Worm (Caenorhabditis elegans): ENCODE data around the gene cex-2.

The cex-2 gene

ce11 chrII:7829616-7830015 lies 5.6 kb downstream of the cex-2 start:
- TF ChIP-seq him-1 (tag; optimal IDR thresholded peaks at IDR 0.05) (no peak), W03F9.2 (tag; optimal IDR thresholded peaks at IDR 0.05) (no peak), dao-5 (tag; optimal IDR thresholded peaks at IDR 0.05) (no peak)

DNA sequence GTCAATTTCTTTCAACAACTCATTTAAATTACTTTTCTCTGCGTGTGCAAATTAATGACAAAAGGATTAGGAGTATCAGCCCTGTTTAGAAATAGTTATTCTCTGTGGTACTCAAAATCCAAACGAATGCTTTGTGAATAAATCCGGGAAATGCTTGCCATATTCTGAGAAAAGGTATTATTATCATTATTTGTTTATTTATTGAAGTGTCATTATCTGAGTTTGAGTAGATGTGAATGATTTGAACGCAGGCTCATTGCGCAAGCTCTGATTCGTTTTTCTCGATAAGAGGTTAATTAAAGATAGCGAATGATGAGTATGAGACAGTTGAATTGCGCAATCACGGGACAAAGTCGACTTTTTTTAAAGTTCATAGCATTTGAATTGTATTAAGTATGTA lies 7.3 kb downstream of the cex-2 start:
- TF ChIP-seq him-1 (tag; optimal IDR thresholded peaks at IDR 0.05) = no peak
- no peak for TF ChIP-seq dao-5 (tag; optimal IDR thresholded peaks at IDR 0.05)
- no peak for TF ChIP-seq W03F9.2 (tag; optimal IDR thresholded peaks at IDR 0.05)

ce11 chrII:7825107-7825506 lies 10.1 kb downstream of the cex-2 start, which contains the start of gene srw-62:
Gene srw-62, plus strand, starts transcription at chrII:7825407.
- TF ChIP-seq him-1 (tag; optimal IDR thresholded peaks at IDR 0.05) (no peak), dao-5 (tag; optimal IDR thresholded peaks at IDR 0.05) (no peak), W03F9.2 (tag; optimal IDR thresholded peaks at IDR 0.05) (no peak)

ce11 chrII:7822454-7822853 lies 12.8 kb downstream of the cex-2 start, which contains the start of gene irld-47:
Gene irld-47, minus strand, starts transcription at chrII:7822554.
- TF ChIP-seq him-1 (tag; optimal IDR thresholded peaks at IDR 0.05) (no peak), W03F9.2 (tag; optimal IDR thresholded peaks at IDR 0.05) (no peak)

- TF ChIP-seq him-1 (tag; optimal IDR thresholded peaks at IDR 0.05) (no peak), W03F9.2 (tag; optimal IDR thresholded peaks at IDR 0.05) (no peak), dao-5 (tag; optimal IDR thresholded peaks at IDR 0.05) (no peak)
Measured at ce11 chrII:7819359-7819758, 15.9 kb downstream of the cex-2 start.

DNA sequence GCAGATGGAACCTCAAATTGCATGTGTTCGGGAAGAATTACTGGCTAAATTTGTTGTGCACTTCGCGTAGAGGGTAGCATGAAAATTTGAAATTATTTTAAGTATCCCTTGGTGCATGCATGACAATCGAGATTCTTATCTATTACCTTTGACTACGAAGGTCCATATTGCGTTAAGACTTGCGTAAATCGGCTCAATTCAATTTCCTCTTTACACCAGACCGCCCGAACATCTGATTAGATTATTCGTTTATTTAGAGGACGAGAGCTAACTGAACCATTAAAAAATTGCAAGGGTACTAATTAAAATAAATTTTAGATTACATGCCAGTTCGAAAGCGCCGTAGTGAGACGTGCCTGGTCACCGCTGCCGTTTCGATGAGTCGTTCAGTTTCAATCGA lies 17.6 kb downstream of the cex-2 start:
- TF ChIP-seq him-1 (tag; optimal IDR thresholded peaks at IDR 0.05) = no peak

DNA sequence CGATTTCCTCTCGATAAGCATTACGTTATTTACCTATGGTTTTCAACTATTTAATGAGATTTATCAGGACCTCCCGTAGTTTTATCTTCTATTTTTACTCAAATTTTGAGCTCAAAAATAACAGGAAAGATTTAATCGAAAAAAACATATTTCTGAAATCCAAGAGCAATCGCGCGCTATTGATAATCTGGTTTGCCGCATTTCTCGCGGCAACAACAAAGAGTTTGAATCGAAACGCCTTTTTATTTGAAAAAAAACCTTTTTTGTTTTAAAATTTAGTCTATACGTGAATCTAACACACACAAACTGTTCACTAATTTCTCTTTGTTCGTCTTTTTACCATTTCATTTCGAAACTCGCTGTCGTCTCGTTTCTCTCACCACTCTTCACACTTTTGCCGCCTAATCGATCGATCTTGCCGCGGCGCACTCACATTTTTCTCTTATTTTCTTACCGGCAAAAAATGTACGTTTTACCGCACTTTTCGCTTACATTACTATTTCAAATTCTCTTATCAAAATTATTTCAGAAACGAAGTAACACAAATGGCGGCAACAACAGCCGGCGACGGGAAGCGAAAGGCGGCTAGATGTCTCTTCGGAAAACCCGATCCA lies 18.9 kb downstream of the cex-2 start, which contains the start of gene cki-2:
TSS of gene cki-2 (plus strand) at position 337 of the 614 bp plus-strand sequence.
- TF ChIP-seq him-1 (tag; optimal IDR thresholded peaks at IDR 0.05) (no peak), W03F9.2 (tag; optimal IDR thresholded peaks at IDR 0.05) (no peak), dao-5 (tag; optimal IDR thresholded peaks at IDR 0.05) (no peak)

- TF ChIP-seq dao-5 (tag; optimal IDR thresholded peaks at IDR 0.05) (no peak), him-1 (tag; optimal IDR thresholded peaks at IDR 0.05) (no peak), W03F9.2 (tag; optimal IDR thresholded peaks at IDR 0.05) (no peak)
Measured at ce11 chrII:7815406-7815805, 19.8 kb downstream of the cex-2 start.

DNA sequence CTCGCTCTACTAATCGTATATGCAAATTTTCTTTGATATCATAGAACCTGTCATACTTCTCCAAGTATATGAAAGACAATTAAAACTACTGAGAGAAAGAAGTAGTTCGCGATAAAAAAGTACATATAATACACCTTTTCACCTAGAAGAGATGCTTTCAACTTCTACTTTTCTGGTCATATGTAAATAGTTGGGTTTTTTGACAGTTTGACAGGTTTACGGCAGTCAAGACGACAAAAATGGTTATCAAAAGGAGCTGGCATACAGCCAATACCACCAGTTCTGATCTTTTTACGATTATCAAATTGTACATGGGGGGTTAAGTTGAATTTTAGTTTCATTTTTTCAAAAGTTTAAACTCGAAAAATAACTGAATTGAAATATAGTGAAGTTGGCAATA lies 20.3 kb downstream of the cex-2 start:
- no peak for TF ChIP-seq him-1 (tag; optimal IDR thresholded peaks at IDR 0.05)

DNA sequence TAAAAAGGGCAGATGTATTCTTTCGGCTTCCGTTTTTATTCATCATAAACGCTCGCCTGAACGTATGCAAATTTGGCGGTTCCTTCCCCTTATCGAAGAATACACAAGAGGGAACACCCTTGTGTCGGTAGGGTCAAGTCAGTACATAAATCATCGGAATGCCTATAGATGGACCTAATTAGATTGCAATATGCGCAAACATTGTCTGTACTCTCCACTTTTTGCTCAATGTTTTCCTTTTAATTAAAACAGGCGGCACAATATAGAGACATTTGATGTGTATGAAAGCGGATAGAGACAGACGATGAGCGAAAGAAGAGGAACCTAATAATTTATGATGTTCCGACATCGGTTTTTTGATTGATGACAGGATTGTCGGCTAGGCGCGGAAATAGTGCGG lies 21.0 kb downstream of the cex-2 start:
- TF ChIP-seq W03F9.2 (tag; optimal IDR thresholded peaks at IDR 0.05) (no peak), dao-5 (tag; optimal IDR thresholded peaks at IDR 0.05) (no peak)

DNA sequence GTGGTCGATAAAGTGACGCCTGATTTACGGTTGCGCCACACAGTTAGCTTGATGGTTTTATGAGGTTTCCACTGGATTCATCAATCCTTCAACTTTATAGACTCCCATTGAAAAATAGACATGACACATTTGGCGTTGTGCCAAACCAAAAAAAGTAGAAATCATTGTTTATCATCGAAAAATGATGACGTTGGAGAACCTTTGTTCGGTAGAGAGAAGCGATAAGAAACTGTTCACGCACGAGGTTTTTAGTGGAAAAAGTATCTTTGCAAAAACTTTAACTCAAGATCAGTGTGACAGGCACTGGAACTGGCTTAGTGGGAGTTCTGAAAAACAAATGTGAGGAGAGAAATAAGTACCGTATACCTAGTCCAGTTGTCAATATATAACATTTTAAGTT lies 21.6 kb downstream of the cex-2 start:
- TF ChIP-seq dao-5 (tag; optimal IDR thresholded peaks at IDR 0.05) (no peak), W03F9.2 (tag; optimal IDR thresholded peaks at IDR 0.05) (no peak), him-1 (tag; optimal IDR thresholded peaks at IDR 0.05) (no peak)

DNA sequence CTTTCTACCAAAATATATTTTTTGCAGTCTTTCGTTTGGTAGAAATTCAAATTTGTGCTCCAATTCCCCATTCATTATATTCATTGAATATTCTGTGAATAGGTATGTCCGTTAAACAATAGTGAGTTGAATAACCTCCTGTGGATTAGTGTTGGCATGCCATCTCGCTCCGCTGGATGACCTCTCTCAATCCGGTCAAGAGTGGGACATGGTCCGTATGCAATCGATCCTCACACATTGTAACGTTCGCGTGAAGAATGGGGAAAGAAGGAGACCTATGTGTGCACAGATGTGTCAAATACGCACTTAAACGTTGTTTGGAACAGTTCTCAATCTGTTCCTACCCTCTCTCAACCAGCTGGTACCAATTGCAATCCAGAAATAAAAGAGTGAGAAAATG lies 22.0 kb downstream of the cex-2 start:
- TF ChIP-seq dao-5 (tag; optimal IDR thresholded peaks at IDR 0.05) (no peak), him-1 (tag; optimal IDR thresholded peaks at IDR 0.05) (no peak), W03F9.2 (tag; optimal IDR thresholded peaks at IDR 0.05) (no peak)

DNA sequence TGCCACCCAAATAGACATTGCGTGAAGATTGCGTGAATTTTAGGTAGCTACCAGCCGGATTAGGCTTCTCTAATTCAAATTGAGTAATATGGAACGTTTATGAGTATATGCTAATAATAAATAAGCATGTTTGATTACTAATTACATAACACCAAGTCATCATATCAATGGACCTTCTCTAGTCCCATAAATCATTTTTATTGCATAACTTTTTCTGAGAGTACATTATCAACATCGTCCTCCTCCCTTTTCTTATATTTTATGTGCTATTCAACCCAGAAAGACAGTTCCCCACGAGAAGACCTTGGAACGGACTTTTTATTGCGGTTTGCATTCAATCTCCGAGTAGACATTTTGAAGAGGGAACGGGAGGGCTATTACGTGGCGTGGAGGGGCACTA lies 22.9 kb downstream of the cex-2 start:
- no peak for TF ChIP-seq him-1 (tag; optimal IDR thresholded peaks at IDR 0.05)
- no peak for TF ChIP-seq dao-5 (tag; optimal IDR thresholded peaks at IDR 0.05)

ce11 chrII:7810869-7811543 lies 24.2 kb downstream of the cex-2 start, which contains the start of gene cki-1:
Gene cki-1, plus strand, starts transcription at chrII:7811240.
- no peak for TF ChIP-seq dao-5 (tag; optimal IDR thresholded peaks at IDR 0.05)
- no peak for TF ChIP-seq W03F9.2 (tag; optimal IDR thresholded peaks at IDR 0.05)
- no peak for TF ChIP-seq him-1 (tag; optimal IDR thresholded peaks at IDR 0.05)

Measured in whole organism, L4/young adult.